Worm (Caenorhabditis elegans): Measurements from ENCODE around the gene Y37E11AL.9.

Y37E11AL.9 gene

DNA sequence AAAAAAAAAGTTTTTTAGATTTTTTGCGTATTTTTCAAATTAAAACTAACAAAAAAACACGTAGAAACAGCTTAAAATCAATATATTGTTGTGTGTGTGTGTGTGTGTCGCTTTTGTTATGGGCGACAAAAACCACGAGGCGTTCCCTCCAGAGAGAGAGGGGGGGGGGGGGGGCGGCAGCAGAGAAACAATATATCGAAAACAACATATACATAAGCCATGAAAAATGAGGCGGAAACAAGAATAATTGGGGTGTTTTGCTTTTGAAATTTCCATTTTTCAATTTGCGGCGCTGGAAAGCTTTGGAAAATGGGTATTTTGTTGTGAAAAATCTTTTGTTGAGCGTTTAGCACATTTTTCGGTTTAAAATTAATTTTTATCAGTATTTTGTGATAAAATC is 24.9 kb upstream of the Y37E11AL.9 start, which contains the start of gene Y37E11AM.2:
Gene Y37E11AM.2, minus strand, starts transcription at position 101 of the 400 bp plus-strand sequence.
- TF ChIP-seq nhr-129 (tag; optimal IDR thresholded peaks at IDR 0.05) (no peak), ceh-16 (tag; optimal IDR thresholded peaks at IDR 0.05) (no peak), peb-1 (tag; optimal IDR thresholded peaks at IDR 0.05) (no peak), crh-2 (tag; optimal IDR thresholded peaks at IDR 0.05) (no peak), mdl-1 (tag; optimal IDR thresholded peaks at IDR 0.05) (no peak), Y55F3AM.14 (GFP tag; optimal IDR thresholded peaks at IDR 0.05) (no peak), nhr-10 (tag; optimal IDR thresholded peaks at IDR 0.05) (no peak), ceh-82 (tag; optimal IDR thresholded peaks at IDR 0.05) (no peak), lin-39 (tag; optimal IDR thresholded peaks at IDR 0.05) (no peak), gmeb-1 (tag; optimal IDR thresholded peaks at IDR 0.05) (no peak), egl-27 (tag; optimal IDR thresholded peaks at IDR 0.05) (no peak), lsy-2 (tag; optimal IDR thresholded peaks at IDR 0.05) (no peak)

DNA sequence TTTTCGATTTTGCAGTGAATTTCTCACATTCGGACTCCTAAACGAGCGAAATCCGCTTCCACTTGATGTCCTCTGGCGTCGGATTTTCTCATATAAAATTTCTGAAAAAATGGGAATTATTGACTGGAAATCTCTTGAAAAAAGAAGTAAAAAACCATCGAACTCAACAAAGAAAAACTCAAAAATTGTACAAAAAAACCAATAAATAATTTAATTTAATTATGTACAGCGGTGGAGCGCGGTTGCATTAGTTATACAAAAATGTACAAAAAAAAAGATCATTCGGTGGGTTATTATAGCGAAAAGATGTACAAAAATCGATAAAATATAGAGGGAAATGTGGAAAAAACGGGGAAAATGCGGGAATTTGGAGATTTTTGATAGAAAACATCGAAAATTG is 22.2 kb upstream of the Y37E11AL.9 start, which contains the start of gene Y37E11AM.4:
Gene Y37E11AM.4, minus strand, starts transcription at position 101 of the 400 bp plus-strand sequence.
- no peak for TF ChIP-seq nhr-129 (tag; optimal IDR thresholded peaks at IDR 0.05)
- TF ChIP-seq zag-1 (tag; optimal IDR thresholded peaks at IDR 0.05), result no peak
- no peak for TF ChIP-seq mab-5 (tag; optimal IDR thresholded peaks at IDR 0.05)
- no peak for TF ChIP-seq lin-39 (tag; optimal IDR thresholded peaks at IDR 0.05)
- TF ChIP-seq elt-1 (tag; optimal IDR thresholded peaks at IDR 0.05), result no peak
- no peak for TF ChIP-seq nhr-77 (tag; optimal IDR thresholded peaks at IDR 0.05)
- TF ChIP-seq ceh-16 (tag; optimal IDR thresholded peaks at IDR 0.05), result no peak
- TF ChIP-seq sma-9 (GFP tag; optimal IDR thresholded peaks at IDR 0.05), result no peak
- TF ChIP-seq sma-9 (tag; optimal IDR thresholded peaks at IDR 0.05), result no peak
- TF ChIP-seq nhr-237 (tag; optimal IDR thresholded peaks at IDR 0.05), result no peak
- TF ChIP-seq ztf-1 (GFP tag; conservative IDR thresholded peaks at IDR 0.05), result no peak

- TF ChIP-seq sma-9 (GFP tag; optimal IDR thresholded peaks at IDR 0.05), result no peak
- no peak for TF ChIP-seq sma-9 (tag; optimal IDR thresholded peaks at IDR 0.05)
- TF ChIP-seq sma-3 (GFP tag; optimal IDR thresholded peaks at IDR 0.05), result no peak
- TF ChIP-seq zag-1 (tag; optimal IDR thresholded peaks at IDR 0.05), result no peak
- no peak for TF ChIP-seq gmeb-1 (tag; optimal IDR thresholded peaks at IDR 0.05)
- TF ChIP-seq mbf-1 (tag; optimal IDR thresholded peaks at IDR 0.05), result no peak
- TF ChIP-seq fos-1 (tag; optimal IDR thresholded peaks at IDR 0.05), result no peak
- TF ChIP-seq C34F6.9 (tag; optimal IDR thresholded peaks at IDR 0.05), result no peak
- TF ChIP-seq alr-1 (tag; optimal IDR thresholded peaks at IDR 0.05), result no peak
- TF ChIP-seq nhr-237 (tag; optimal IDR thresholded peaks at IDR 0.05), result no peak
Observed at ce11 chrIV:3721973-3722372, 21.5 kb upstream of the Y37E11AL.9 start.

DNA sequence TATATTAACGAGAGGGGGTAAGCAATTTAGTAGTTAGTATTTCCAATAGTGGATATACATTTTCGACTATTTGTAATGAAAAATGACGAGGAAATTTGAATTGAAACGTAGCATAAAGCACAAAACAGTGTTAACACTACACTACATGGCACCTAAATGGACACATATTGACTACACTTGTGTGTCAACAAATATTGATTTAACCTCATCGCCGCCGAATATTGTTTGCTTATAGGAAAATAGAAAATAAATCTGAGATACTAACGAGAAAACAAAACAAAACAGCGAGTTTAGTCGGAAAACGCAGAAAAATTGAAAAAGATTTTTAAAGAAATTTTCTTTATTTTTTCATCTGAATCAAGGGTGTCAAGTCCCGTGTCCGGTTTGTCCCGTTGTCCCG is 20.2 kb upstream of the Y37E11AL.9 start:
- no peak for TF ChIP-seq ztf-1 (GFP tag; conservative IDR thresholded peaks at IDR 0.05)
- TF ChIP-seq fos-1 (tag; optimal IDR thresholded peaks at IDR 0.05), result no peak
- no peak for TF ChIP-seq F13H6.1 (tag; optimal IDR thresholded peaks at IDR 0.05)
- no peak for TF ChIP-seq lin-39 (tag; optimal IDR thresholded peaks at IDR 0.05)
- TF ChIP-seq nhr-23 (tag; optimal IDR thresholded peaks at IDR 0.05), result no peak
- no peak for TF ChIP-seq sma-9 (GFP tag; optimal IDR thresholded peaks at IDR 0.05)
- TF ChIP-seq sma-9 (tag; optimal IDR thresholded peaks at IDR 0.05), result no peak
- no peak for TF ChIP-seq lin-11 (tag; optimal IDR thresholded peaks at IDR 0.05)
- no peak for TF ChIP-seq ztf-11 (tag; optimal IDR thresholded peaks at IDR 0.05)
- TF ChIP-seq nhr-237 (tag; optimal IDR thresholded peaks at IDR 0.05), result no peak
- TF ChIP-seq ceh-82 (tag; optimal IDR thresholded peaks at IDR 0.05), result no peak
- no peak for TF ChIP-seq lsy-2 (tag; optimal IDR thresholded peaks at IDR 0.05)
- no peak for TF ChIP-seq sma-3 (GFP tag; optimal IDR thresholded peaks at IDR 0.05)
- TF ChIP-seq egl-27 (tag; optimal IDR thresholded peaks at IDR 0.05), result no peak
- no peak for TF ChIP-seq sem-4 (tag; optimal IDR thresholded peaks at IDR 0.05)
- no peak for TF ChIP-seq unc-55 (GFP tag; optimal IDR thresholded peaks at IDR 0.05)

DNA sequence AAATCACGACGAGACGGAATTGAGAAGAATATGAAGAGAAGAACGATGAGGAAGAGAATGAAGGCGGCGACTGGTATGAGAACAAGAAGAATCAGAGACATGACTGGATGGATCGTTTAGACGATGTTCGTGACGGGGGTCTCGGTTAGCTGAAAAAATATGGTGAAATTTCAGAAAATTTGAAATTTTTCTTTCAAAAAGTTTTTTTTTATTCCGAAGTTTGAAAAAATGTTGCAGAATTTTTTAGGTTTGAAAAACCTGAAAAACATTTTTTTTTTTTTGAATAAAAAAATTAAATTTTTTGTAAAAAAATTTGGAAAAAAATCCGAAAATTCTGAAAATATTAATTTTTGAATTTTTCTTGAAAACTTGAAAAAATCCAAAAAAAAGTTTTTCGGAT is 18.6 kb upstream of the Y37E11AL.9 start, which contains the start of gene Y37E11AM.3:
Gene Y37E11AM.3, minus strand, starts transcription at position 101 of the 400 bp plus-strand sequence.
- TF ChIP-seq nhr-6 (tag; optimal IDR thresholded peaks at IDR 0.05) (no peak), ceh-82 (tag; optimal IDR thresholded peaks at IDR 0.05) (no peak)

- TF ChIP-seq nhr-77 (tag; optimal IDR thresholded peaks at IDR 0.05) (no peak), nhr-25 (tag; optimal IDR thresholded peaks at IDR 0.05) (no peak), mdl-1 (tag; optimal IDR thresholded peaks at IDR 0.05) (no peak), elt-1 (tag; optimal IDR thresholded peaks at IDR 0.05) (no peak), gmeb-1 (tag; optimal IDR thresholded peaks at IDR 0.05) (no peak)
Observed at ce11 chrIV:3710737-3711136, 10.3 kb upstream of the Y37E11AL.9 start.
